Fruit fly (Drosophila melanogaster) whole organism, prepupa: ENCODE data around the gene fit.

Experiments used
- CG10631 ChIP-seq: fragments of 200-800 bp; sonication (Bioruptor generic); optimal IDR thresholded peaks from 2 replicates; lab custom pipeline; 2016; ENCODE audit warnings: missing biosample characterization, missing genetic modification characterization
- CG10669 ChIP-seq: fragments of 200-800 bp; sonication (Bioruptor generic); optimal IDR thresholded peaks from 3 replicates; lab custom pipeline; 2018; ENCODE audit warnings: missing biosample characterization, mild to moderate bottlenecking, missing genetic modification characterization, moderate library complexity
- CG11294 ChIP-seq: fragments of 200-800 bp; sonication (Bioruptor generic); IDR thresholded peaks from 2 replicates; pipeline ENCODE4 v1.3.6; 2022; ENCODE audit warnings: missing biosample characterization, missing genetic modification characterization
- CG11762 ChIP-seq: fragments of 200-800 bp; sonication (Bioruptor generic); optimal IDR thresholded peaks from 3 replicates; lab custom pipeline; 2016; ENCODE audit warnings: missing biosample characterization, missing genetic modification characterization; ENCODE audit not compliant: insufficient read depth
- CG15336 ChIP-seq: fragments of 200-800 bp; sonication (Bioruptor generic); IDR thresholded peaks from 2 replicates; pipeline ENCODE4 v1.3.6; 2022; ENCODE audit warnings: missing biosample characterization, missing genetic modification characterization
- CG1621 ChIP-seq: fragments of 200-800 bp; sonication (Bioruptor generic); optimal IDR thresholded peaks from 3 replicates; lab custom pipeline; 2018; ENCODE audit warnings: missing biosample characterization, mild to moderate bottlenecking, missing genetic modification characterization
- CG16779 ChIP-seq: fragments of 200-800 bp; sonication (Bioruptor generic); optimal IDR thresholded peaks from 3 replicates; lab custom pipeline; 2017; ENCODE audit warnings: missing biosample characterization, mild to moderate bottlenecking, missing genetic modification characterization
- CG3032 ChIP-seq: fragments of 200-800 bp; optimal IDR thresholded peaks from 2 replicates; lab custom pipeline; 2019; ENCODE audit warnings: missing biosample characterization, mild to moderate bottlenecking, missing genetic modification characterization, moderate library complexity
- CG32006 ChIP-seq: fragments of 200-800 bp; sonication (Bioruptor generic); optimal IDR thresholded peaks from 3 replicates; lab custom pipeline; 2017; ENCODE audit warnings: missing biosample characterization, mild to moderate bottlenecking, missing genetic modification characterization
- CG34406 ChIP-seq: fragments of 200-800 bp; sonication (Bioruptor generic); optimal IDR thresholded peaks from 3 replicates; lab custom pipeline; 2016; ENCODE audit warnings: missing biosample characterization, missing genetic modification characterization
- CG3919 ChIP-seq: fragments of 200-800 bp; sonication (Bioruptor generic); optimal IDR thresholded peaks from 3 replicates; lab custom pipeline; 2016; ENCODE audit warnings: missing biosample characterization, missing genetic modification characterization
- CG4318 ChIP-seq: fragments of 200-800 bp; sonication (Bioruptor generic); optimal IDR thresholded peaks from 3 replicates; lab custom pipeline; 2017; ENCODE audit warnings: missing biosample characterization, mild to moderate bottlenecking, missing genetic modification characterization
- CG6276 ChIP-seq: fragments of 200-800 bp; sonication (Bioruptor generic); optimal IDR thresholded peaks from 2 replicates; lab custom pipeline; 2017; ENCODE audit warnings: missing biosample characterization, mild to moderate bottlenecking, missing genetic modification characterization
- CG6792 ChIP-seq: fragments of 200-800 bp; sonication (Bioruptor generic); optimal IDR thresholded peaks from 3 replicates; lab custom pipeline; 2016; ENCODE audit warnings: missing biosample characterization, missing genetic modification characterization
- CG6808 ChIP-seq: fragments of 200-800 bp; sonication (Bioruptor generic); optimal IDR thresholded peaks from 3 replicates; lab custom pipeline; 2017; ENCODE audit warnings: missing biosample characterization, missing genetic modification characterization, mild to moderate bottlenecking, moderate library complexity, missing genetic modification reagents
- CG6854 ChIP-seq: fragments of 200-800 bp; sonication (Bioruptor generic); optimal IDR thresholded peaks from 2 replicates; lab custom pipeline; 2017; ENCODE audit warnings: missing biosample characterization, mild to moderate bottlenecking, missing genetic modification characterization
- CG8632 ChIP-seq: fragments of 200-800 bp; sonication (Bioruptor generic); optimal IDR thresholded peaks from 3 replicates; lab custom pipeline; 2016; ENCODE audit warnings: missing biosample characterization, missing genetic modification characterization
- Eip75B ChIP-seq: fragments of 200-800 bp; sonication (Bioruptor generic); optimal IDR thresholded peaks from 3 replicates; lab custom pipeline; 2016; ENCODE audit warnings: missing biosample characterization, missing genetic modification characterization
- Eip78C ChIP-seq: fragments of 200-800 bp; sonication (Bioruptor generic); peaks from one replicate; lab custom pipeline; 2016; ENCODE audit warnings: missing biosample characterization, missing genetic modification characterization
- Eip93F ChIP-seq: fragments of 200-800 bp; sonication (Bioruptor generic); optimal IDR thresholded peaks from 2 replicates; lab custom pipeline; 2016; ENCODE audit warnings: missing biosample characterization, mild to moderate bottlenecking, missing genetic modification characterization
- Ets96B ChIP-seq: fragments of 200-800 bp; optimal IDR thresholded peaks from 2 replicates; lab custom pipeline; 2019; ENCODE audit warnings: missing biosample characterization, mild to moderate bottlenecking, missing genetic modification characterization, moderate library complexity
- Hr38 ChIP-seq: sonication (Bioruptor generic); optimal IDR thresholded peaks from 2 replicates; lab custom pipeline; 2016; ENCODE audit warnings: missing biosample characterization, missing genetic modification characterization
- Hr39 ChIP-seq: fragments of 200-800 bp; sonication (Bioruptor generic); optimal IDR thresholded peaks from 2 replicates; lab custom pipeline; 2016; ENCODE audit warnings: missing biosample characterization, missing genetic modification characterization
- Hr4 ChIP-seq: fragments of 200-800 bp; sonication (Bioruptor generic); optimal IDR thresholded peaks from 3 replicates; lab custom pipeline; 2016; ENCODE audit warnings: missing biosample characterization, missing genetic modification characterization
- Met ChIP-seq: fragments of 200-800 bp; sonication (Bioruptor generic); optimal IDR thresholded peaks from 3 replicates; lab custom pipeline; 2016; ENCODE audit warnings: missing biosample characterization, missing genetic modification characterization
- OdsH ChIP-seq: fragments of 200-800 bp; sonication (Bioruptor generic); optimal IDR thresholded peaks from 3 replicates; lab custom pipeline; 2016; ENCODE audit warnings: missing biosample characterization, missing genetic modification characterization
- Smox ChIP-seq: fragments of 200-800 bp; sonication (Bioruptor generic); optimal IDR thresholded peaks from 3 replicates; lab custom pipeline; 2016; ENCODE audit warnings: missing biosample characterization, missing genetic modification characterization
- Sox14 ChIP-seq: fragments of 200-800 bp; sonication (Bioruptor generic); optimal IDR thresholded peaks from 3 replicates; lab custom pipeline; 2016; ENCODE audit warnings: missing biosample characterization, missing genetic modification characterization
- achi ChIP-seq: fragments of 200-800 bp; sonication (Bioruptor generic); optimal IDR thresholded peaks from 3 replicates; lab custom pipeline; 2016; ENCODE audit warnings: missing biosample characterization, missing genetic modification characterization
- acj6 ChIP-seq: fragments of 200-800 bp; sonication (Bioruptor generic); optimal IDR thresholded peaks from 3 replicates; lab custom pipeline; 2016; ENCODE audit warnings: missing biosample characterization, missing genetic modification characterization
- cyc ChIP-seq: fragments of 200-800 bp; sonication (Bioruptor generic); optimal IDR thresholded peaks from 3 replicates; lab custom pipeline; 2016; ENCODE audit warnings: missing biosample characterization, missing genetic modification characterization
- dsx ChIP-seq: fragments of 200-800 bp; optimal IDR thresholded peaks from 3 replicates; lab custom pipeline; 2019; ENCODE audit warnings: missing biosample characterization, mild to moderate bottlenecking, missing genetic modification characterization, moderate library complexity; ENCODE audit not compliant: poor library complexity, severe bottlenecking
- esn ChIP-seq: fragments of 200-800 bp; sonication (Bioruptor generic); optimal IDR thresholded peaks from 2 replicates; lab custom pipeline; 2016; ENCODE audit warnings: missing biosample characterization, mild to moderate bottlenecking, missing genetic modification characterization, moderate library complexity
- fd85E ChIP-seq: fragments of 200-800 bp; sonication (Bioruptor generic); optimal IDR thresholded peaks from 3 replicates; lab custom pipeline; 2016; ENCODE audit warnings: missing biosample characterization, missing genetic modification characterization
- lz ChIP-seq: fragments of 200-800 bp; sonication (Bioruptor generic); optimal IDR thresholded peaks from 3 replicates; lab custom pipeline; 2016; ENCODE audit warnings: missing biosample characterization, missing genetic modification characterization
- net ChIP-seq: fragments of 200-800 bp; sonication (Bioruptor generic); optimal IDR thresholded peaks from 3 replicates; lab custom pipeline; 2016; ENCODE audit warnings: missing biosample characterization, missing genetic modification characterization
- pdm3 ChIP-seq: fragments of 200-800 bp; sonication (Bioruptor generic); optimal IDR thresholded peaks from 3 replicates; lab custom pipeline; 2016; ENCODE audit warnings: missing biosample characterization, missing genetic modification characterization
- salr ChIP-seq, 2 experiments: fragments of 200-800 bp; sonication (Bioruptor generic); optimal IDR thresholded peaks; 3 replicates each; lab custom pipeline; 2016 to 2018; ENCODE audit warnings: missing biosample characterization in 2 of 2, missing genetic modification characterization in 2 of 2, mild to moderate bottlenecking in 1 of 2
- spab ChIP-seq: fragments of 200-800 bp; sonication (Bioruptor generic); optimal IDR thresholded peaks from 2 replicates; lab custom pipeline; 2017; ENCODE audit warnings: missing biosample characterization, mild to moderate bottlenecking, missing genetic modification characterization, missing genetic modification reagents
- ss ChIP-seq, 2 experiments: fragments of 200-800 bp; sonication (Bioruptor generic); optimal IDR thresholded peaks; 2 replicates in 1 of 2; 3 replicates in 1 of 2; lab custom pipeline; 2017 to 2018; ENCODE audit warnings: mild to moderate bottlenecking in 2 of 2, missing biosample characterization in 2 of 2, missing genetic modification characterization in 2 of 2, moderate library complexity in 1 of 2
- svp ChIP-seq: fragments of 200-800 bp; sonication (Bioruptor generic); peaks from one replicate; lab custom pipeline; 2016; ENCODE audit warnings: missing biosample characterization, missing genetic modification characterization
- topi ChIP-seq: fragments of 200-800 bp; sonication (Bioruptor generic); optimal IDR thresholded peaks from 3 replicates; lab custom pipeline; 2016; ENCODE audit warnings: missing biosample characterization, missing genetic modification characterization
- vri ChIP-seq: fragments of 200-800 bp; sonication (Bioruptor generic); optimal IDR thresholded peaks from 3 replicates; lab custom pipeline; 2016; ENCODE audit warnings: missing biosample characterization, mild to moderate bottlenecking, missing genetic modification characterization

Gene fit

dm6 chr3R:21852579-21853233, 31.5 kb downstream of the fit start (continued):
- TF ChIP-seq CG11762 (GFP tag; lab: Kevin White, UChicago) (no peak), Eip93F (GFP tag; lab: Kevin White, UChicago) (no peak), net (GFP tag; lab: Kevin White, UChicago) (no peak), CG6854 (GFP tag; lab: Kevin White, UChicago) (peak; percentile 2), Hr4 (GFP tag; lab: Kevin White, UChicago) (peak; percentile 11), CG4318 (GFP tag; lab: Kevin White, UChicago) (no peak), topi (GFP tag; lab: Kevin White, UChicago) (no peak)

dm6 chr3R:21851592-21852578, 32.4 kb downstream of the fit start:
- no peak for TF ChIP-seq Met (GFP tag; lab: Kevin White, UChicago)
- peak; percentile 8 for TF ChIP-seq Eip78C (GFP tag; lab: Kevin White, UChicago)
- TF ChIP-seq svp (GFP tag; lab: Kevin White, UChicago): peak; percentile 86
- no peak for TF ChIP-seq CG11294
- TF ChIP-seq, all 60 proteins: peak for 2

dm6 chr3R:21849988-21850460, 34.2 kb downstream of the fit start:
- peak; percentile 13 for TF ChIP-seq CG4318 (GFP tag; lab: Kevin White, UChicago)
- no peak for TF ChIP-seq vri (GFP tag; lab: Kevin White, UChicago)
- peak; percentile 71 for TF ChIP-seq svp (GFP tag; lab: Kevin White, UChicago)
- no peak for TF ChIP-seq CG16779 (tag; lab: Kevin White, UChicago)
- peak; percentile 13 for TF ChIP-seq Met (GFP tag; lab: Kevin White, UChicago)
- TF ChIP-seq fd85E (GFP tag; lab: Kevin White, UChicago): no peak
- TF ChIP-seq achi: peak; percentile 56
- TF ChIP-seq CG34406 (GFP tag; lab: Kevin White, UChicago): no peak
- TF ChIP-seq salr (GFP tag; optimal IDR thresholded peaks at IDR 0.05; lab: Kevin White, UChicago): peak in 1 of 2 experiments; percentile 55
- peak; percentile 7 for TF ChIP-seq CG6276 (GFP tag; lab: Kevin White, UChicago)
- peak; percentile 42 for TF ChIP-seq esn (GFP tag; lab: Kevin White, UChicago)
- peak; percentile 73 for TF ChIP-seq CG32006 (GFP tag; lab: Kevin White, UChicago)
- TF ChIP-seq acj6 (GFP tag; lab: Kevin White, UChicago): no peak
- TF ChIP-seq CG11762 (GFP tag; lab: Kevin White, UChicago): no peak
- peak; percentile 11 for TF ChIP-seq CG6792
- TF ChIP-seq Hr4 (GFP tag; lab: Kevin White, UChicago): peak; percentile 65
- peak; percentile 34 for TF ChIP-seq CG6808
- TF ChIP-seq CG8632 (GFP tag; lab: Kevin White, UChicago): no peak
- no peak for TF ChIP-seq CG6854 (GFP tag; lab: Kevin White, UChicago)
- no peak for TF ChIP-seq CG3919
- TF ChIP-seq pdm3 (GFP tag; lab: Kevin White, UChicago): peak; percentile 46
- peak; percentile 1 for TF ChIP-seq spab (GFP tag; lab: Kevin White, UChicago)
- peak; percentile 51; the same call in 1 of the 2 replicates for TF ChIP-seq CG11294
- TF ChIP-seq Smox (GFP tag; lab: Kevin White, UChicago): no peak
- peak; percentile 35 for TF ChIP-seq Eip75B (GFP tag; lab: Kevin White, UChicago)
- no peak for TF ChIP-seq CG10669 (GFP tag; lab: Kevin White, UChicago)
- TF ChIP-seq Ets96B (tag; lab: Kevin White, UChicago): no peak
- TF ChIP-seq OdsH (GFP tag; lab: Kevin White, UChicago): peak; percentile 28
- peak; percentile 37 for TF ChIP-seq lz
- peak; percentile 41 for TF ChIP-seq CG10631 (GFP tag; lab: Kevin White, UChicago)
- no peak for TF ChIP-seq CG1621 (tag; lab: Kevin White, UChicago)
- no peak for TF ChIP-seq dsx (GFP tag; lab: Kevin White, UChicago)
- peak; percentile 58 for TF ChIP-seq Sox14 (GFP tag; lab: Kevin White, UChicago)
- TF ChIP-seq ss (GFP tag; optimal IDR thresholded peaks at IDR 0.05; lab: Kevin White, UChicago): no peak
- peak; percentile 53 for TF ChIP-seq CG15336 (GFP tag; lab: Robert Waterston, UW)
- TF ChIP-seq Hr39 (GFP tag; lab: Kevin White, UChicago): peak; percentile 5
- TF ChIP-seq Hr38 (GFP tag; lab: Kevin White, UChicago): no peak
- TF ChIP-seq CG3032 (tag; lab: Kevin White, UChicago): peak; percentile 9
- no peak for TF ChIP-seq cyc (GFP tag; lab: Kevin White, UChicago)
